Worm (Caenorhabditis elegans): ENCODE results near the gene mat-3.

Gene mat-3

DNA sequence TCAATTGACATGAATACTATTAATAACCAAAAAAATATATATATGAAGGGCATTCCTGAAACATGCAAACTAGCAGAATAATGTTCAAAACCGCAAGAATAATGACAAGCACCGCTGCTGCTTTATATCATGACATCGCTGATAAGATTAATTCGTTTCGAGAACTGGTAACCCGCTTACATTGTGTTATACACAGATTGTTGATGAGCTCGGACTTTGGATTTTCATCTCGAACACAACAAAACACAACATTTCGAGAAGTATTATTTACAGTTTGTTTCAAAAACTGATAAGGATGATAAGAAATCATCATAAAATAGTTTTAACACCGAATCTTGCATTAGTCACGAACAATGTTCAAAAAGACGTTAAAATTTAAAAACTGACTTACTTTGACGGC is 55.6 kb downstream of the mat-3 start:
- no peak for TF ChIP-seq irx-1 (tag; optimal IDR thresholded peaks at IDR 0.05)
- TF ChIP-seq zag-1 (tag; optimal IDR thresholded peaks at IDR 0.05), result no peak
- no peak for TF ChIP-seq mep-1 (tag; optimal IDR thresholded peaks at IDR 0.05)
- no peak for TF ChIP-seq efl-1 (optimal IDR thresholded peaks at IDR 0.05)
- TF ChIP-seq efl-1 (GFP tag; optimal IDR thresholded peaks at IDR 0.05 in 1 of 2), result peak in 1 of 2 experiments; percentile 40
- peak; percentile 26 for TF ChIP-seq elt-2 (tag; optimal IDR thresholded peaks at IDR 0.05)
- TF ChIP-seq dsc-1 (tag; optimal IDR thresholded peaks at IDR 0.05), result peak; percentile 46
- no peak for TF ChIP-seq Y116A8C.19 (tag; optimal IDR thresholded peaks at IDR 0.05; ENCODE audit: borderline replicate concordance)
- no peak for TF ChIP-seq mdl-1 (tag; optimal IDR thresholded peaks at IDR 0.05)

Data from whole organism, L1 larva.